Fruit fly (Drosophila melanogaster) whole organism, embryonic: ENCODE results near the gene CG5346.

Experiments
- Adf1 ChIP-seq: fragments of 200-800 bp; sonication (Bioruptor generic); IDR thresholded peaks from 2 replicates; pipeline ENCODE4 v1.3.6; 2022; ENCODE audit warnings: missing biosample characterization, missing genetic modification characterization
- Bdp1 ChIP-seq: fragments of 200-800 bp; sonication (Bioruptor generic); optimal IDR thresholded peaks from 3 replicates; lab custom pipeline; 2016; ENCODE audit warnings: missing biosample characterization, missing genetic modification characterization
- CG10209 ChIP-seq: fragments of 200-800 bp; sonication (Bioruptor generic); optimal IDR thresholded peaks from 3 replicates; lab custom pipeline; 2017; ENCODE audit warnings: missing biosample characterization, mild to moderate bottlenecking, missing genetic modification characterization, missing genetic modification reagents
- CG1024 ChIP-seq: fragments of 200-800 bp; sonication (Bioruptor generic); IDR thresholded peaks from 2 replicates; pipeline ENCODE4 v1.3.6; 2022; ENCODE audit warnings: missing biosample characterization, missing genetic modification characterization
- CG10274 ChIP-seq: fragments of 200-800 bp; sonication (Bioruptor generic); optimal IDR thresholded peaks from 3 replicates; lab custom pipeline; 2017; ENCODE audit warnings: missing biosample characterization, mild to moderate bottlenecking, missing genetic modification characterization
- CG11398 ChIP-seq: fragments of 200-800 bp; sonication (Bioruptor generic); optimal IDR thresholded peaks from 2 replicates; lab custom pipeline; 2016; ENCODE audit warnings: missing biosample characterization, missing genetic modification characterization
- CG11456 ChIP-seq: fragments of 200-800 bp; sonication (Bioruptor generic); IDR thresholded peaks from 3 replicates; pipeline ENCODE4 v1.3.6; 2022; ENCODE audit warnings: missing biosample characterization, missing genetic modification characterization
- CG1233 ChIP-seq: fragments of 200-800 bp; sonication (Bioruptor generic); optimal IDR thresholded peaks from 4 replicates; lab custom pipeline; 2018; ENCODE audit warnings: missing biosample characterization, mild to moderate bottlenecking, missing genetic modification characterization
- CG13123 ChIP-seq: fragments of 200-800 bp; sonication (Bioruptor generic); optimal IDR thresholded peaks from 2 replicates; lab custom pipeline; 2016; ENCODE audit warnings: missing biosample characterization, missing genetic modification characterization
- CG14667 ChIP-seq: fragments of 200-800 bp; sonication (Bioruptor generic); IDR thresholded peaks from 2 replicates; pipeline ENCODE4 v1.3.6; 2022; ENCODE audit warnings: missing biosample characterization, missing genetic modification characterization
- CG1602 ChIP-seq: fragments of 200-800 bp; sonication (Bioruptor generic); optimal IDR thresholded peaks from 3 replicates; lab custom pipeline; 2016; ENCODE audit warnings: missing biosample characterization, missing genetic modification characterization
- CG17186 ChIP-seq: fragments of 200-800 bp; sonication (Bioruptor generic); optimal IDR thresholded peaks from 3 replicates; lab custom pipeline; 2017; ENCODE audit warnings: missing biosample characterization, missing genetic modification reagents, missing genetic modification characterization
- CG17385 ChIP-seq: fragments of 200-800 bp; sonication (Bioruptor generic); optimal IDR thresholded peaks from 3 replicates; lab custom pipeline; 2018; ENCODE audit warnings: missing biosample characterization, mild to moderate bottlenecking, missing genetic modification characterization
- CG18011 ChIP-seq: fragments of 200-800 bp; sonication (Bioruptor generic); optimal IDR thresholded peaks from 2 replicates; lab custom pipeline; 2017; ENCODE audit warnings: missing biosample characterization, missing genetic modification characterization, mild to moderate bottlenecking, moderate library complexity, missing genotype
- CG2678 ChIP-seq: fragments of 200-800 bp; sonication (Bioruptor generic); optimal IDR thresholded peaks from 3 replicates; lab custom pipeline; 2019; ENCODE audit warnings: missing biosample characterization, mild to moderate bottlenecking, missing genetic modification characterization, moderate library complexity
- CG30403 ChIP-seq: fragments of 200-800 bp; sonication (Bioruptor generic); optimal IDR thresholded peaks from 3 replicates; lab custom pipeline; 2016; ENCODE audit warnings: missing biosample characterization, missing genetic modification characterization
- CG31365 ChIP-seq: fragments of 200-800 bp; sonication (Bioruptor generic); optimal IDR thresholded peaks from 2 replicates; lab custom pipeline; 2018; ENCODE audit warnings: missing biosample characterization, mild to moderate bottlenecking, missing genetic modification characterization
- CG33213 ChIP-seq: fragments of 200-800 bp; sonication (Bioruptor generic); optimal IDR thresholded peaks from 3 replicates; lab custom pipeline; 2016; ENCODE audit warnings: missing biosample characterization, missing genetic modification characterization
- CG3847 ChIP-seq: fragments of 200-800 bp; sonication (Bioruptor generic); IDR thresholded peaks from 2 replicates; pipeline ENCODE4 v1.3.6; 2022; ENCODE audit warnings: missing biosample characterization, missing genetic modification characterization
- CG4360 ChIP-seq: fragments of 200-800 bp; sonication (Bioruptor generic); IDR thresholded peaks from 2 replicates; pipeline ENCODE4 v1.3.6; 2022; ENCODE audit warnings: missing biosample characterization, missing genetic modification characterization
- CG43689 ChIP-seq: fragments of 200-800 bp; sonication (Bioruptor generic); IDR thresholded peaks from 2 replicates; pipeline ENCODE4 v1.3.6; 2022; ENCODE audit warnings: missing biosample characterization, missing genetic modification characterization
- CrebB ChIP-seq: fragments of 200-800 bp; sonication (Bioruptor generic); optimal IDR thresholded peaks from 3 replicates; lab custom pipeline; 2018; ENCODE audit warnings: missing biosample characterization, mild to moderate bottlenecking, missing genetic modification characterization
- D19A ChIP-seq: fragments of 200-800 bp; optimal IDR thresholded peaks from 3 replicates; lab custom pipeline; 2019; ENCODE audit warnings: missing biosample characterization, mild to moderate bottlenecking, missing genetic modification characterization, moderate library complexity
- Dbx ChIP-seq: fragments of 200-800 bp; sonication (Bioruptor generic); IDR thresholded peaks from 3 replicates; pipeline ENCODE4 v1.3.6; 2022; ENCODE audit warnings: missing biosample characterization, missing genetic modification characterization
- Doc2 ChIP-seq: fragments of 200-800 bp; sonication (Bioruptor generic); IDR thresholded peaks from 2 replicates; pipeline ENCODE4 v1.3.6; 2022; ENCODE audit warnings: missing biosample characterization, missing genetic modification characterization
- Dref ChIP-seq: fragments of 200-800 bp; sonication (Bioruptor generic); IDR thresholded peaks from 2 replicates; pipeline ENCODE4 v1.3.6; 2022; ENCODE audit warnings: missing biosample characterization, missing genetic modification characterization
- HmgD ChIP-seq: fragments of 200-800 bp; sonication (Bioruptor generic); optimal IDR thresholded peaks from 3 replicates; lab custom pipeline; 2016; ENCODE audit warnings: missing biosample characterization, missing genetic modification characterization
- NC2α ChIP-seq: fragments of 200-800 bp; sonication (Bioruptor generic); optimal IDR thresholded peaks from 2 replicates; lab custom pipeline; 2016; ENCODE audit warnings: missing biosample characterization, missing genetic modification characterization
- Nf-YB ChIP-seq: fragments of 200-800 bp; sonication (Bioruptor generic); optimal IDR thresholded peaks from 3 replicates; lab custom pipeline; 2019; ENCODE audit warnings: missing biosample characterization, mild to moderate bottlenecking, missing genetic modification characterization, moderate library complexity
- Poxn ChIP-seq: fragments of 200-800 bp; sonication (Bioruptor generic); IDR thresholded peaks from 2 replicates; pipeline ENCODE4 v1.3.6; 2022; ENCODE audit warnings: missing biosample characterization, missing genetic modification characterization
- bsh ChIP-seq, 2 experiments: fragments of 200-800 bp; sonication (Bioruptor generic); optimal IDR thresholded peaks; 2 replicates each; lab custom pipeline; 2017 to 2018; ENCODE audit warnings: mild to moderate bottlenecking in 2 of 2, missing biosample characterization in 2 of 2, missing genetic modification characterization in 2 of 2, moderate library complexity in 1 of 2
- chinmo ChIP-seq: fragments of 200-800 bp; sonication (Bioruptor generic); IDR thresholded peaks from 4 replicates; pipeline ENCODE4 v1.3.6; 2022; ENCODE audit warnings: missing biosample characterization, missing genetic modification characterization; ENCODE audit not compliant: partially characterized antibody
- crol ChIP-seq: fragments of 200-800 bp; sonication (Bioruptor generic); IDR thresholded peaks from 2 replicates; pipeline ENCODE4 v1.3.6; 2022; ENCODE audit warnings: missing biosample characterization, missing genetic modification characterization
- cwo ChIP-seq: fragments of 200-800 bp; sonication (Bioruptor generic); optimal IDR thresholded peaks from 3 replicates; lab custom pipeline; 2017; ENCODE audit warnings: missing biosample characterization, missing genetic modification characterization, mild to moderate bottlenecking, moderate library complexity, missing genetic modification reagents
- dmrt99B ChIP-seq: fragments of 200-800 bp; sonication (Bioruptor generic); optimal IDR thresholded peaks from 2 replicates; lab custom pipeline; 2018; ENCODE audit warnings: missing biosample characterization, mild to moderate bottlenecking, missing genetic modification characterization, moderate library complexity
- ems ChIP-seq: fragments of 200-800 bp; sonication (Bioruptor generic); optimal IDR thresholded peaks from 3 replicates; lab custom pipeline; 2016; ENCODE audit warnings: missing biosample characterization, missing genetic modification characterization
- en ChIP-seq: fragments of 200-800 bp; sonication (Bioruptor generic); optimal IDR thresholded peaks from 2 replicates; lab custom pipeline; 2016; ENCODE audit warnings: missing biosample characterization, missing genetic modification characterization
- eve ChIP-seq, 2 experiments: fragments of >200 bp; optimal IDR thresholded peaks; 2 replicates each; lab custom pipeline; 2017; ENCODE audit warnings: missing biosample characterization in 2 of 2, missing genetic modification characterization in 2 of 2
- exex ChIP-seq: fragments of 200-800 bp; sonication (Bioruptor generic); optimal IDR thresholded peaks from 4 replicates; lab custom pipeline; 2018; ENCODE audit warnings: missing biosample characterization, mild to moderate bottlenecking, missing genetic modification characterization, moderate library complexity
- gro ChIP-seq: fragments of 200-800 bp; sonication (Bioruptor generic); optimal IDR thresholded peaks from 2 replicates; lab custom pipeline; 2016; ENCODE audit warnings: missing biosample characterization, missing genetic modification characterization
- gsb ChIP-seq: fragments of 200-800 bp; sonication (Bioruptor generic); IDR thresholded peaks from 2 replicates; pipeline ENCODE4 v1.3.6; 2022; ENCODE audit warnings: missing biosample characterization, missing genetic modification characterization
- nerfin-2 ChIP-seq: fragments of 200-800 bp; sonication (Bioruptor generic); IDR thresholded peaks from 2 replicates; pipeline ENCODE4 v1.3.6; 2022; ENCODE audit warnings: missing biosample characterization, missing genetic modification characterization; ENCODE audit not compliant: partially characterized antibody
- onecut ChIP-seq: fragments of 200-800 bp; sonication (Bioruptor generic); IDR thresholded peaks from 2 replicates; pipeline ENCODE4 v1.3.6; 2022; ENCODE audit warnings: missing biosample characterization, missing genetic modification characterization
- peb ChIP-seq: fragments of 200-800 bp; sonication (Bioruptor generic); IDR thresholded peaks from 2 replicates; pipeline ENCODE4 v1.3.6; 2022; ENCODE audit warnings: missing biosample characterization, missing genetic modification characterization
- scrt ChIP-seq: fragments of 200-800 bp; sonication (Bioruptor generic); optimal IDR thresholded peaks from 2 replicates; lab custom pipeline; 2018; ENCODE audit warnings: missing biosample characterization, mild to moderate bottlenecking, missing genetic modification characterization, moderate library complexity
- sim ChIP-seq: fragments of 200-800 bp; sonication (Bioruptor generic); IDR thresholded peaks from 2 replicates; pipeline ENCODE4 v1.3.6; 2022; ENCODE audit warnings: missing biosample characterization, missing genetic modification characterization
- sima ChIP-seq: fragments of 200-800 bp; sonication (Bioruptor generic); optimal IDR thresholded peaks from 2 replicates; lab custom pipeline; 2016; ENCODE audit warnings: missing biosample characterization, missing genetic modification characterization
- slbo ChIP-seq: fragments of 200-800 bp; sonication (Bioruptor generic); IDR thresholded peaks from 2 replicates; pipeline ENCODE4 v1.3.6; 2022; ENCODE audit warnings: missing biosample characterization, missing genetic modification characterization
- slp2 ChIP-seq: fragments of 200-800 bp; sonication (Bioruptor generic); optimal IDR thresholded peaks from 2 replicates; lab custom pipeline; 2016; ENCODE audit warnings: missing biosample characterization, missing genetic modification characterization
- toy ChIP-seq: fragments of 200-800 bp; sonication (Bioruptor generic); IDR thresholded peaks from 2 replicates; pipeline ENCODE4 v1.3.6; 2022; ENCODE audit warnings: missing biosample characterization, missing genetic modification characterization
- tup ChIP-seq: fragments of 200-800 bp; sonication (Bioruptor generic); optimal IDR thresholded peaks from 2 replicates; lab custom pipeline; 2016; ENCODE audit warnings: missing biosample characterization, mild to moderate bottlenecking, missing genetic modification characterization, moderate library complexity
- zf30C ChIP-seq: fragments of 200-800 bp; sonication (Bioruptor generic); optimal IDR thresholded peaks from 3 replicates; lab custom pipeline; 2018; ENCODE audit warnings: missing biosample characterization, mild to moderate bottlenecking, missing genetic modification characterization

CG5346 gene

dm6 chr3R:22526353-22526907 is 2.0 kb downstream of the CG5346 start (continued):
- TF ChIP-seq exex (tag; lab: Kevin White, UChicago), result peak; percentile 28
- no peak for TF ChIP-seq chinmo (GFP tag; lab: Robert Waterston, UW)
- TF ChIP-seq dmrt99B (tag; lab: Kevin White, UChicago), result peak; percentile 26
- no peak for TF ChIP-seq ems
- no peak for TF ChIP-seq toy (GFP tag; lab: Robert Waterston, UW)
- no peak for TF ChIP-seq CG13123
- no peak for TF ChIP-seq CG18011 (GFP tag; lab: Kevin White, UChicago)
- no peak for TF ChIP-seq Adf1 (GFP tag; lab: Robert Waterston, UW)
- no peak for TF ChIP-seq tup
- TF ChIP-seq zf30C (GFP tag; lab: Kevin White, UChicago), result peak; percentile 61
- no peak for TF ChIP-seq nerfin-2 (GFP tag; lab: Robert Waterston, UW)
- TF ChIP-seq HmgD, result no peak
- no peak for TF ChIP-seq CG3847 (GFP tag; lab: Robert Waterston, UW)
- TF ChIP-seq CG11398 (GFP tag; lab: Kevin White, UChicago), result no peak
- no peak for TF ChIP-seq gro (GFP tag; lab: Kevin White, UChicago)
- TF ChIP-seq bsh (GFP tag; optimal IDR thresholded peaks at IDR 0.05; lab: Kevin White, UChicago), result no peak
- no peak for TF ChIP-seq gsb (GFP tag; lab: Robert Waterston, UW)
- TF ChIP-seq CG14667 (GFP tag; lab: Robert Waterston, UW), result 0 out of 2 replicates have a peak, but pooled peaks have one; percentile 45
- TF ChIP-seq CG17385 (GFP tag; lab: Kevin White, UChicago), result no peak
- TF ChIP-seq Dref (GFP tag; lab: Robert Waterston, UW), result no peak
- TF ChIP-seq CG10274 (GFP tag; lab: Kevin White, UChicago), result no peak
- no peak for TF ChIP-seq en (GFP tag; lab: Kevin White, UChicago)
- no peak for TF ChIP-seq Nf-YB (GFP tag; lab: Kevin White, UChicago)
- no peak for TF ChIP-seq CG31365 (tag; lab: Kevin White, UChicago)
- no peak for TF ChIP-seq Doc2
- peak; percentile 55 for TF ChIP-seq CG2678
- no peak for TF ChIP-seq CG10209 (GFP tag; lab: Kevin White, UChicago)
- no peak for TF ChIP-seq CrebB (tag; lab: Kevin White, UChicago)
- TF ChIP-seq CG1233 (GFP tag; lab: Kevin White, UChicago), result no peak
- no peak for TF ChIP-seq CG1602 (GFP tag; lab: Kevin White, UChicago)
- TF ChIP-seq cwo (GFP tag; lab: Kevin White, UChicago), result no peak
- no peak for TF ChIP-seq scrt (GFP tag; lab: Kevin White, UChicago)
- no peak for TF ChIP-seq Poxn (GFP tag; lab: Robert Waterston, UW)
- no peak for TF ChIP-seq CG17186 (GFP tag; lab: Kevin White, UChicago)
- TF ChIP-seq CG43689 (GFP tag; lab: Robert Waterston, UW), result no peak
- no peak for TF ChIP-seq onecut (GFP tag; lab: Robert Waterston, UW)
- peak; percentile 40 for TF ChIP-seq slbo (GFP tag; lab: Robert Waterston, UW)
- TF ChIP-seq CG4360 (GFP tag; lab: Robert Waterston, UW), result no peak
- no peak for TF ChIP-seq peb (GFP tag; lab: Robert Waterston, UW)
- TF ChIP-seq CG1024 (GFP tag; lab: Robert Waterston, UW), result 0 out of 2 replicates have a peak, but pooled peaks have one; percentile 9
- TF ChIP-seq NC2α (GFP tag; lab: Kevin White, UChicago), result no peak
- TF ChIP-seq crol, result peak; percentile 85
- peak; percentile 36 for TF ChIP-seq D19A
- TF ChIP-seq sima (GFP tag; lab: Kevin White, UChicago), result no peak
- peak; percentile 58; the same call in 1 of the 3 replicates for TF ChIP-seq CG11456
- TF ChIP-seq eve (GFP tag; optimal IDR thresholded peaks at IDR 0.05; lab: Kevin White, UChicago), result no peak
- TF ChIP-seq CG30403 (GFP tag; lab: Kevin White, UChicago), result peak; percentile 37
- 0 out of 3 replicates have a peak, but pooled peaks have one; percentile 23 for TF ChIP-seq Dbx (GFP tag; lab: Robert Waterston, UW)
- TF ChIP-seq sim (GFP tag; lab: Robert Waterston, UW), result no peak
- TF ChIP-seq Bdp1, result no peak
- no peak for TF ChIP-seq CG33213
- TF ChIP-seq slp2 (GFP tag; lab: Kevin White, UChicago), result no peak
